Fruit fly (Drosophila melanogaster) S2 (cell line): ENCODE measurements around the gene Cyp28a5.

Experiments used
- CG8478 ChIP-seq: fragments of >200 bp; optimal IDR thresholded peaks from 2 replicates; lab custom pipeline; 2018
- CTCF ChIP-seq, 2 experiments: fragments of >200 bp; optimal IDR thresholded peaks; 2 replicates each; lab custom pipeline; 2018

DNA sequence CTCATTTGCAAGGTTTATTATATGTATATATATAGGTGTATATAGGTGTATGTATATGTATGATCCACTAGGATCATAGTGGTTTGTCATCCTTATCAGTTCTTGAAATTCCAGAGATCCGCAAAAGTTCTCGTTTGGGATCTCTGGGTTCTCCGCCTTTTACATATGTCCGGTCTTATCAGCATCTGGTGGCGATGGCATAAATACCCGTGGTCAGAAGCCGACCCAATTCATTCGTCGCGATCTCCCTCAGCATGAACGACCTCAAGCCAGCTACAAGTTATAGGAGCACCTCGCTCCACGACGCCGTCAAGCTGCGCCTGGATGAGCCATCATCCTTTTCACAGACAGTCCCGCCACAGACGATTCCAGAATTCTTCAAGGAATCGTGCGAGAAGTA is 49.7 kb downstream of the Cyp28a5 start, which contains the start of gene hll:
- TF ChIP-seq CTCF (optimal IDR thresholded peaks at IDR 0.05; lab: Kevin White, UChicago): no peak
- TF ChIP-seq CG8478 (lab: Kevin White, UChicago): no peak
